Worm (Caenorhabditis elegans) whole organism, L4 larva: ENCODE measurements around the gene Y57G11C.1142.

Experiments used
- Y48G9A.11 ChIP-seq: fragments of 200-800 bp; sonication (Bioruptor generic); IDR thresholded peaks from 2 replicates; pipeline ENCODE4 v1.3.6; 2022; ENCODE audit warnings: missing genetic modification reagents, missing genetic modification characterization, missing compliant biosample characterization
- ama-1 ChIP-seq: fragments of 150-350 bp; optimal IDR thresholded peaks from 2 replicates; lab custom pipeline; 2014; ENCODE audit warnings: inconsistent platforms, mixed read lengths
- ceh-32 ChIP-seq: sonication (generic microtip); optimal IDR thresholded peaks from 2 replicates; lab custom pipeline; 2016; ENCODE audit warnings: mild to moderate bottlenecking, missing genetic modification characterization, missing compliant biosample characterization; ENCODE audit not compliant: poor library complexity
- ces-1 ChIP-seq: fragments of 150-350 bp; sonication (generic microtip); optimal IDR thresholded peaks from 4 replicates; lab custom pipeline; 2014; ENCODE audit warnings: missing biosample characterization, missing genetic modification reagents, missing genetic modification characterization
- fkh-10 ChIP-seq: fragments of 150-350 bp; optimal IDR thresholded peaks from 2 replicates; lab custom pipeline; 2014; ENCODE audit warnings: missing biosample characterization, missing genetic modification reagents, missing genetic modification characterization
- fos-1 ChIP-seq: fragments of 150-350 bp; optimal IDR thresholded peaks from 2 replicates; lab custom pipeline; 2014; ENCODE audit warnings: missing biosample characterization, missing genetic modification characterization
- hif-1 ChIP-seq, 2 experiments: sonication (generic microtip); optimal IDR thresholded peaks; 2 replicates each; lab custom pipeline; 2016 to 2017; ENCODE audit warnings: missing compliant biosample characterization in 2 of 2, missing genetic modification characterization in 2 of 2, missing genetic modification reagents in 2 of 2, missing genotype in 2 of 2, mild to moderate bottlenecking in 1 of 2
- hlh-11 ChIP-seq: fragments of 200-800 bp; sonication (Bioruptor generic); optimal IDR thresholded peaks from 2 replicates; lab custom pipeline; 2018; ENCODE audit warnings: mild to moderate bottlenecking, missing genetic modification characterization, missing compliant biosample characterization
- jun-1 ChIP-seq: fragments of 150-350 bp; optimal IDR thresholded peaks from 2 replicates; lab custom pipeline; 2014; ENCODE audit warnings: missing biosample characterization, missing genetic modification reagents, missing genetic modification characterization
- nhr-28 ChIP-seq: fragments of 150-350 bp; optimal IDR thresholded peaks from 2 replicates; lab custom pipeline; 2014; ENCODE audit warnings: missing biosample characterization, missing genetic modification characterization
- pha-4 ChIP-seq, 2 experiments: fragments of 150-350 bp in 1 of 2; fragments of 200-800 bp in 1 of 2; sonication (Bioruptor generic) in 1 of 2; IDR thresholded peaks in 1 of 2; optimal IDR thresholded peaks in 1 of 2; 2 replicates each; pipeline versions ENCODE4 v1.3.6 to Lab custom; 2014 to 2022; ENCODE audit warnings: missing genetic modification characterization in 2 of 2, missing genetic modification reagents in 2 of 2, missing biosample characterization in 1 of 2, missing compliant biosample characterization in 1 of 2
- unc-62 ChIP-seq, 3 experiments: fragments of 150-350 bp in 1 of 3; sonication (generic microtip); optimal IDR thresholded peaks in 2 of 3; peaks in 1 of 3; 1 replicate in 1 of 3; 2 replicates in 2 of 3; lab custom pipeline; 2014 to 2017; ENCODE audit warnings: missing biosample characterization in 3 of 3, missing genetic modification characterization in 3 of 3, missing genetic modification reagents in 3 of 3, missing genotype in 1 of 3

DNA sequence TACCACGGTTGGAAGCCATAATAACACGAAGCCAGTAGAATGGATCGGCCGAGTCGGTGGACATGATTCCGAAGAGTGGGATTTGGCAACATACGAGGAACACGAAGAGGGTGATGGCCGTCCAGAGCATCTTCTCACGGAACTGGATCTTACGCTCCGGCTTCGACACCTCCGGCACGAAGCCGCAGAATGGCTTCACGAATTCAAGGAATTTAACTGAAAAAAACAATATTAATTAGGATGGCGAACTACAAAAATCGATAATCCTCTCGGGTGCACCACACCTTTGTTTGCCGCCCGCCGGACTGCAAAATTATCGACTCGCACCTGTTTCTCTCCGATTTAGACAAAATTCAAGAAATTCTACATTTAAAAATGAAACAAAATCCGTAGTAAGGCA, 21.8 kb downstream of the Y57G11C.1142 start:
- TF ChIP-seq unc-62 (GFP tag; optimal IDR thresholded peaks at IDR 0.05 in 1 of 2; lab: Kevin White, UChicago) (no peak), unc-62 (tag; optimal IDR thresholded peaks at IDR 0.05; lab: Kevin White, UChicago) (no peak), ces-1 (no peak), fkh-10 (GFP tag; lab: Kevin White, UChicago) (no peak), jun-1 (tag; lab: Kevin White, UChicago) (no peak), ceh-32 (tag; lab: Kevin White, UChicago) (no peak), Y48G9A.11 (GFP tag; lab: Robert Waterston, UW) (no peak), pha-4 (GFP tag; IDR thresholded peaks at IDR 0.05; lab: Robert Waterston, UW) (no peak), pha-4 (tag; optimal IDR thresholded peaks at IDR 0.05; lab: Kevin White, UChicago) (no peak), fos-1 (tag; lab: Kevin White, UChicago) (no peak), nhr-28 (no peak), hif-1 (tag; optimal IDR thresholded peaks at IDR 0.05; lab: Kevin White, UChicago) (no peak), hlh-11 (tag; lab: Kevin White, UChicago) (no peak), ama-1 (lab: Kevin White, UChicago) (no peak)
